Worm (Caenorhabditis elegans) whole organism, mixed stage, embryonic: ENCODE results near the gene C56A3.5.

ENCODE experiments used
- ces-1 ChIP-seq: fragments of 150-350 bp; optimal IDR thresholded peaks from 2 replicates; lab custom pipeline; 2014; ENCODE audit warnings: missing biosample characterization, missing genetic modification reagents, missing genetic modification characterization
- elt-3 ChIP-seq: fragments of 150-350 bp; optimal IDR thresholded peaks from 2 replicates; lab custom pipeline; 2014; ENCODE audit warnings: missing biosample characterization, missing genetic modification characterization
- lin-13 ChIP-seq: fragments of 150-350 bp; optimal IDR thresholded peaks from 2 replicates; lab custom pipeline; 2014; ENCODE audit warnings: missing biosample characterization, missing genetic modification characterization
- mep-1 ChIP-seq: fragments of 150-350 bp; optimal IDR thresholded peaks from 2 replicates; lab custom pipeline; 2017; ENCODE audit warnings: missing biosample characterization, missing genetic modification reagents, missing genetic modification characterization, inconsistent platforms
- nhr-12 ChIP-seq: fragments of 150-350 bp; optimal IDR thresholded peaks from 2 replicates; lab custom pipeline; 2014; ENCODE audit warnings: missing biosample characterization, missing genetic modification characterization
- nhr-76 ChIP-seq: sonication (generic microtip); optimal IDR thresholded peaks from 2 replicates; lab custom pipeline; 2017; ENCODE audit warnings: missing biosample characterization, missing genetic modification characterization
- snpc-4 ChIP-seq: fragments of 150-350 bp; optimal IDR thresholded peaks from 2 replicates; lab custom pipeline; 2014; ENCODE audit warnings: missing biosample characterization, missing genetic modification characterization
- sptf-1 ChIP-seq: sonication (generic microtip); optimal IDR thresholded peaks from 2 replicates; lab custom pipeline; 2017; ENCODE audit warnings: mild to moderate bottlenecking, missing genetic modification characterization, moderate library complexity, missing compliant biosample characterization
- tbx-8 ChIP-seq: fragments of 200-800 bp; sonication (Bioruptor generic); optimal IDR thresholded peaks from 2 replicates; lab custom pipeline; 2018; ENCODE audit warnings: mild to moderate bottlenecking, missing genetic modification characterization, moderate library complexity, missing compliant biosample characterization
- unc-39 ChIP-seq: fragments of 150-350 bp; optimal IDR thresholded peaks from 2 replicates; lab custom pipeline; 2014; ENCODE audit warnings: missing biosample characterization, missing genetic modification characterization
- unc-62 ChIP-seq: fragments of 150-350 bp; optimal IDR thresholded peaks from 2 replicates; lab custom pipeline; 2014; ENCODE audit warnings: missing biosample characterization, missing genetic modification reagents, missing genetic modification characterization

- TF ChIP-seq mep-1 (no peak), snpc-4 (tag; lab: Kevin White, UChicago) (no peak), nhr-76 (tag; lab: Kevin White, UChicago) (no peak), unc-62 (GFP tag; lab: Kevin White, UChicago) (no peak), ces-1 (GFP tag; lab: Kevin White, UChicago) (no peak), lin-13 (tag; lab: Kevin White, UChicago) (no peak), sptf-1 (tag; lab: Kevin White, UChicago) (no peak), nhr-12 (tag; lab: Kevin White, UChicago) (no peak), tbx-8 (GFP tag; lab: Kevin White, UChicago) (no peak), elt-3 (tag; lab: Kevin White, UChicago) (no peak), unc-39 (no peak)
Measured at ce11 chrV:13598370-13598769, 46.6 kb downstream of the C56A3.5 start.
